Fruit fly (Drosophila melanogaster) S2 (cell line): ENCODE results near the gene mthl2.

ENCODE experiments used
- CG8478 ChIP-seq: fragments of >200 bp; optimal IDR thresholded peaks from 2 replicates; lab custom pipeline; 2018
- CTCF ChIP-seq, 2 experiments: fragments of >200 bp; optimal IDR thresholded peaks; 2 replicates each; lab custom pipeline; 2018

DNA sequence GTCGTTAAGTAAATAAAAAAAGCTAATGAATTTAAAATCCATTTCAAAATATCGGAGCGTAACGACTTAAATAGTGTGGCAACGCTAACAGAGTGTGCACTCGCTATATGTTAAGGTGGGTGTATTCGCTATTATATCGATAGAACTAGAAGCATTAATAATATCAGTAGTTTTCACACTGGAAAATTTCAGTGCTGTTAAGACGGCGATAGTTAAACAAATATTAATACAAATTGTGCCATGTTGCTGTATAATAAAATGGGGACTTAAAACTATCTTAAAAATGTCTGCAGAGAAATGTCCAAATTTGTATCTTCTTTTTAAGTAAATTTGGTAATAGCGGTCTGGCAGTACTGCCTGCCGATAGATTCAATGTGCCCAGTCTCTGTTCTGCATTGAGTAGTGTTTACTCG is 21.3 kb upstream of the mthl2 start:
- no peak for TF ChIP-seq CG8478
- TF ChIP-seq CTCF (optimal IDR thresholded peaks at IDR 0.05; lab: Kevin White, UChicago) = peak in 1 of 2 experiments; percentile 56
